Worm (Caenorhabditis elegans): ENCODE measurements around the gene ets-5.

ets-5 gene

DNA sequence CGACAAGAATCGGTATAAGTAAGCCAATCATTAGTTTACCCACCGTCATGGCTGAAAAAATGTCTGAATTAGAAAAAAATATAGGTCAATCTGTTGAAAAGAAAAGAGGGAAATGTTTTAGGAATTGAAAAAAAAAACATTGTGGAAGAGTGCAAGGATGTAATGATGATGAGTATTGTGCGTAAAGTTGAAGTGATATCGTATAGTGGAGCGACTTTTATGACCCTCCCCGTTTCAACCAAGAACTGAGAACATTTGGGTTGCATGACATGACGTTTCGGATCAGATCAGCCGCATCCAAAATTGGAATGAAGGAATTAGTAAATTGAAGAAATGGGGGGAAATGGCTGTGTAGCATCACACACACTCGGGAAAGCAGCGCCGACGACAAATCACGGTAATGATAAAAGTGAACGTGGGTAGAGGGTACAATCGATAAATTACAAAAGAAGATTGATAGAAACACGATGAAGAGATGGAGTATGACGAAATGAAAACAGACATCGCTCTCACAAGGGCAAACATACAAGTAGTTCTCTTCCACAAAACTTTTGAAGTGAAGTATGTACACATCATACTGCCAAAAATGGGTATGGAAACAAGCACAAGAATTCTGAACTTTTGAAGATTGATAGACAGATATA, 32.6 kb upstream of the ets-5 start, which contains the start of gene apl-1:
TSS of gene apl-1 (minus strand) at position 51 of the 644 bp plus-strand sequence.
- TF ChIP-seq lin-32 (GFP tag; optimal IDR thresholded peaks at IDR 0.05): no peak
- TF ChIP-seq sptf-1 (tag; optimal IDR thresholded peaks at IDR 0.05): no peak
- no peak for TF ChIP-seq nhr-28 (tag; optimal IDR thresholded peaks at IDR 0.05)
- no peak for TF ChIP-seq drap-1 (GFP tag; optimal IDR thresholded peaks at IDR 0.05)
- no peak for TF ChIP-seq blmp-1 (tag; optimal IDR thresholded peaks at IDR 0.05)
- no peak for TF ChIP-seq ceh-39 (tag; optimal IDR thresholded peaks at IDR 0.05)
- TF ChIP-seq elt-3 (tag; optimal IDR thresholded peaks at IDR 0.05): no peak
- TF ChIP-seq mep-1 (tag; optimal IDR thresholded peaks at IDR 0.05): no peak
- no peak for TF ChIP-seq flh-1 (GFP tag; optimal IDR thresholded peaks at IDR 0.05)
- no peak for TF ChIP-seq unc-39 (tag; optimal IDR thresholded peaks at IDR 0.05)
- TF ChIP-seq unc-62 (GFP tag; optimal IDR thresholded peaks at IDR 0.05): no peak
- no peak for TF ChIP-seq cnd-1 (tag; optimal IDR thresholded peaks at IDR 0.05)
- TF ChIP-seq lin-13 (tag; optimal IDR thresholded peaks at IDR 0.05): no peak
- TF ChIP-seq nhr-2 (tag; optimal IDR thresholded peaks at IDR 0.05): no peak
- no peak for TF ChIP-seq ceh-83 (GFP tag; optimal IDR thresholded peaks at IDR 0.05)
- no peak for TF ChIP-seq elt-1 (tag; optimal IDR thresholded peaks at IDR 0.05; ENCODE audit: borderline replicate concordance, insufficient read depth)
- TF ChIP-seq tbx-8 (GFP tag; optimal IDR thresholded peaks at IDR 0.05): no peak
- TF ChIP-seq nhr-237 (tag; optimal IDR thresholded peaks at IDR 0.05): no peak

ce11 chrX:5116180-5116579, 31.9 kb upstream of the ets-5 start:
- TF ChIP-seq unc-62 (GFP tag; optimal IDR thresholded peaks at IDR 0.05) (no peak), nhr-12 (tag; optimal IDR thresholded peaks at IDR 0.05) (no peak), unc-120 (tag; optimal IDR thresholded peaks at IDR 0.05; ENCODE audit: poor library complexity, severe bottlenecking) (no peak), nhr-28 (tag; optimal IDR thresholded peaks at IDR 0.05) (no peak), sem-2 (GFP tag; optimal IDR thresholded peaks at IDR 0.05) (no peak), drap-1 (GFP tag; optimal IDR thresholded peaks at IDR 0.05) (no peak), pha-4 (tag; optimal IDR thresholded peaks at IDR 0.05) (no peak), nhr-2 (tag; optimal IDR thresholded peaks at IDR 0.05) (no peak), nhr-237 (tag; optimal IDR thresholded peaks at IDR 0.05) (no peak), ztf-11 (tag; optimal IDR thresholded peaks at IDR 0.05) (no peak), ceh-83 (GFP tag; optimal IDR thresholded peaks at IDR 0.05) (no peak), cnd-1 (tag; optimal IDR thresholded peaks at IDR 0.05) (no peak), M03D4.4 (tag; optimal IDR thresholded peaks at IDR 0.05) (no peak), ces-1 (GFP tag; optimal IDR thresholded peaks at IDR 0.05) (no peak), nhr-76 (tag; optimal IDR thresholded peaks at IDR 0.05) (no peak), lin-13 (tag; optimal IDR thresholded peaks at IDR 0.05) (no peak), sptf-1 (tag; optimal IDR thresholded peaks at IDR 0.05) (no peak)

DNA sequence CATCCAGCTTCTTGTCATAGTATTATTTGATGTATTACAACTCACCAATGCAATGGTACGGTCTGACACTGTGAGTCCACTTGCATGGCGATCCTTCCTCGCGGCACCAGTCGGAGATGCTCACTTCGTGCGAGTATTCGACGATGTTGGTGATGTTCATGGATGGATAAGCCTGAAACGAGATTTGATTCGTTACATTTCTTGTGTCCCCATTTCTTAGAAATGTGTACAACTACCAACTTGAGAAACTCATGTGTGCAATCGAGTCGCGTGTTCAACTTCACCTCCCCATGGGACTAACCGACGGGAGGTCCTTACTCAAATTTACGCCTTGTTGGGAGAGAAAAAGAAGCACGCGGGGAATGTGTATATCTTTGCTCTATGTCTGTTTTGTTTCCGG, 31.2 kb upstream of the ets-5 start:
- TF ChIP-seq bed-3 (GFP tag; optimal IDR thresholded peaks at IDR 0.05) (no peak), nhr-76 (tag; optimal IDR thresholded peaks at IDR 0.05) (no peak), pha-4 (tag; optimal IDR thresholded peaks at IDR 0.05) (no peak), mls-2 (tag; optimal IDR thresholded peaks at IDR 0.05) (no peak), ham-2 (GFP tag; optimal IDR thresholded peaks at IDR 0.05) (no peak), ceh-43 (GFP tag; optimal IDR thresholded peaks at IDR 0.05) (no peak), mab-5 (tag; optimal IDR thresholded peaks at IDR 0.05) (no peak), ceh-39 (tag; optimal IDR thresholded peaks at IDR 0.05) (no peak), ztf-11 (tag; optimal IDR thresholded peaks at IDR 0.05) (no peak), unc-120 (tag; optimal IDR thresholded peaks at IDR 0.05; ENCODE audit: poor library complexity, severe bottlenecking) (no peak)

ce11 chrX:5111894-5112293, 27.6 kb upstream of the ets-5 start:
- no peak for TF ChIP-seq nhr-28 (tag; optimal IDR thresholded peaks at IDR 0.05)
- no peak for TF ChIP-seq mep-1 (tag; optimal IDR thresholded peaks at IDR 0.05)
- no peak for TF ChIP-seq mls-2 (tag; optimal IDR thresholded peaks at IDR 0.05)
- TF ChIP-seq lin-32 (GFP tag; optimal IDR thresholded peaks at IDR 0.05): no peak
- TF ChIP-seq ceh-43 (GFP tag; optimal IDR thresholded peaks at IDR 0.05): no peak
- TF ChIP-seq flh-1 (GFP tag; optimal IDR thresholded peaks at IDR 0.05): no peak
- TF ChIP-seq ham-2 (GFP tag; optimal IDR thresholded peaks at IDR 0.05): no peak
- no peak for TF ChIP-seq hlh-1 (tag; optimal IDR thresholded peaks at IDR 0.05)
- no peak for TF ChIP-seq cnd-1 (tag; optimal IDR thresholded peaks at IDR 0.05)
- TF ChIP-seq elt-3 (tag; optimal IDR thresholded peaks at IDR 0.05): no peak
- no peak for TF ChIP-seq tbx-8 (GFP tag; optimal IDR thresholded peaks at IDR 0.05)
- no peak for TF ChIP-seq lsy-2 (tag; optimal IDR thresholded peaks at IDR 0.05)
- TF ChIP-seq mab-5 (tag; optimal IDR thresholded peaks at IDR 0.05): no peak

All from whole organism, mixed stage, embryonic.